Worm (Caenorhabditis elegans) whole organism, young adult: ENCODE measurements around the gene Y53C12A.6.

Experiments used
- F49E8.2 ChIP-seq: sonication (generic microtip); optimal IDR thresholded peaks from 3 replicates; lab custom pipeline; 2017; ENCODE audit warnings: missing genetic modification characterization, mild to moderate bottlenecking, missing compliant biosample characterization, antibody characterized with exemption, moderate library complexity; ENCODE audit not compliant: insufficient read depth
- F57C9.4 ChIP-seq: sonication (generic microtip); optimal IDR thresholded peaks from 2 replicates; lab custom pipeline; 2017; ENCODE audit warnings: mild to moderate bottlenecking, missing genetic modification characterization, missing compliant biosample characterization
- ceh-79 ChIP-seq: sonication (generic microtip); optimal IDR thresholded peaks from 2 replicates; lab custom pipeline; 2017; ENCODE audit warnings: mild to moderate bottlenecking, missing genetic modification characterization, missing compliant biosample characterization
- let-607 ChIP-seq, 2 experiments: fragments of 200-800 bp in 1 of 2; sonication (Bioruptor generic) in 1 of 2; sonication (generic microtip) in 1 of 2; optimal IDR thresholded peaks; 2 replicates each; lab custom pipeline; 2016 to 2018; ENCODE audit warnings: mild to moderate bottlenecking in 2 of 2, missing compliant biosample characterization in 2 of 2, missing genetic modification characterization in 2 of 2, moderate library complexity in 2 of 2, missing genotype in 1 of 2
- mxl-1 ChIP-seq: sonication (generic microtip); optimal IDR thresholded peaks from 2 replicates; lab custom pipeline; 2016; ENCODE audit warnings: missing genetic modification characterization, missing compliant biosample characterization
- pha-4 ChIP-seq: fragments of 150-350 bp; sonication (generic microtip); optimal IDR thresholded peaks from 2 replicates; lab custom pipeline; 2014; ENCODE audit warnings: missing biosample characterization, missing genetic modification reagents, missing genetic modification characterization
- somi-1 ChIP-seq: fragments of 200-800 bp; sonication (Bioruptor generic); optimal IDR thresholded peaks from 2 replicates; lab custom pipeline; 2018; ENCODE audit warnings: mild to moderate bottlenecking, missing genetic modification characterization, missing compliant biosample characterization
- sptf-2 ChIP-seq: fragments of 200-800 bp; sonication (Bioruptor generic); optimal IDR thresholded peaks from 2 replicates; lab custom pipeline; 2018; ENCODE audit warnings: mild to moderate bottlenecking, missing genetic modification characterization, missing compliant biosample characterization
- unc-130 ChIP-seq: sonication (generic microtip); optimal IDR thresholded peaks from 2 replicates; lab custom pipeline; 2016; ENCODE audit warnings: missing genetic modification reagents, missing genetic modification characterization, missing compliant biosample characterization

DNA sequence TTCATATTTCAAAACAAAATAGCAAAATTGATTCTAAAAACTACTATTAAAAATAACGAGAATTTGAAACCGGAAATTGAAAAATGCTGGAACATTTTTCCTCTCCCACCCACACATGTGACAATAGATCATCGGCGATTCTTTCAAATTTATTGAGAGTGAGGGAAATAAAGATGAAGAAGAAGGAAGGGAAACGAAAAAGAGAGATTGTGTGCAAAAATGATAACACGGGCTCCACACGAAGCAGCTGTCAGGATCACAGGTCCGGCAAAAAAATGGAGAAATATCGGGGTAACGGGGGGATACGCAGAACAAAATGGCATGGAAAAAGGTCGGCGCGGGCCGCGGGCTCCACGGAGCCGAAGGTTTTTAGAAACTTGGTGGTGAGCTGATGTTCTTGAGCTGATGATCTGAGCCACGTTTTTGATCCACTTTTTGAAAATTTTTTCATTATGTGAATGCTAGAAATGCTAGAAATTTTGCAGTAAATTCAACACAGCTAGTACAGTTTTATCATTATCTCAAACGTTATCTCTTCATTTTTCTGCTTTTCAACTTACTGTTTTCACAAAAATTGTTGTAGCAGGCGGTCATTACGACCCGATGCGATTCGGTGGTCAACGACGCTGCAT is 40.0 kb upstream of the Y53C12A.6 start, which contains the start of gene shk-1:
- TF ChIP-seq sptf-2 (GFP tag; lab: Kevin White, UChicago) (no peak), mxl-1 (no peak), unc-130 (GFP tag; lab: Kevin White, UChicago) (no peak), somi-1 (no peak), let-607 (tag; optimal IDR thresholded peaks at IDR 0.05; lab: Kevin White, UChicago) (no peak), F49E8.2 (tag; lab: Kevin White, UChicago) (no peak), F57C9.4 (tag; lab: Kevin White, UChicago) (no peak), ceh-79 (tag; lab: Kevin White, UChicago) (no peak), pha-4 (tag; lab: Kevin White, UChicago) (no peak)
